Fruit fly (Drosophila melanogaster): ENCODE results near the gene ND-51.

Gene ND-51

DNA sequence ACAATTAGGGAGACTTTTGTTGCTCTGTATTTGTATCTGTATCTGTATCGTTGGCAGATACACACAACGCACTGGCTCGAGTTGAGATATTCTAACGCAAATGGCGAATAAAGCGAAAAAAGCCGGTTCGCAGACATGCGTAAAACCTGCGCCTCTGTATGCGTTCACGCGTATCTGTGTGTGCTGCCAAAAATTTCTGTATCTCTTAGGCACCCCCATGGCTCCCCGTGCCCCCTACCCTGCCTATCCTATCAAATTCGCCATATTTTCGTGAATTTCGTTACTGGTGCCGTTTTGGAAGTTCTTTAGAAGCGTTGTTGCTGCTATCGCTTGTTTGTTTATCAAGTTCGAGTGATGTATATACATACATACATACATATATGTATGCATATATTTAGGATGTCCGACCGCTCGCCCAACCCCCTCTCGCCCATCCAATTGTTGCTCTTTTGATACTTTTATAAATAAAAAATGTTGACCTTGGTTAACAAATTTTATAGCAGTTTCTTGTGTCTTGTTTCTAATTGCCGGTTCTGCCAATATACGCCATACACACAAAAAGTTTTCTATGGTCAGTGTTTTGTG lies 23.3 kb upstream of the ND-51 start:
- no peak for TF ChIP-seq Dp (GFP tag; optimal IDR thresholded peaks at IDR 0.05)
- no peak for TF ChIP-seq odd (GFP tag; optimal IDR thresholded peaks at IDR 0.05)
- TF ChIP-seq cg (GFP tag; optimal IDR thresholded peaks at IDR 0.05): peak; percentile 27
- no peak for TF ChIP-seq CG10462 (GFP tag; optimal IDR thresholded peaks at IDR 0.05)
- no peak for TF ChIP-seq luna (GFP tag; optimal IDR thresholded peaks at IDR 0.05)
- TF ChIP-seq Rfx (GFP tag; IDR thresholded peaks at IDR 0.05): peak; percentile 36; the same call in 1 of the 2 replicates
- TF ChIP-seq tx (GFP tag; optimal IDR thresholded peaks at IDR 0.05): no peak
- TF ChIP-seq ems (GFP tag; optimal IDR thresholded peaks at IDR 0.05): no peak
- TF ChIP-seq CG9932 (GFP tag; IDR thresholded peaks at IDR 0.05): peak; percentile 59; the same call in 1 of the 2 replicates
- no peak for TF ChIP-seq Ssrp (tag; optimal IDR thresholded peaks at IDR 0.05)
- TF ChIP-seq CHES-1-like (GFP tag; optimal IDR thresholded peaks at IDR 0.05): no peak
- TF ChIP-seq eve (GFP tag; optimal IDR thresholded peaks at IDR 0.05): no peak
- TF ChIP-seq CG17612 (GFP tag; IDR thresholded peaks at IDR 0.05): no peak
- peak; percentile 21 for TF ChIP-seq CG15514 (GFP tag; optimal IDR thresholded peaks at IDR 0.05)
- no peak for TF ChIP-seq fu2 (GFP tag; optimal IDR thresholded peaks at IDR 0.05)
- TF ChIP-seq gro (GFP tag; optimal IDR thresholded peaks at IDR 0.05): no peak
- TF ChIP-seq Jarid2 (GFP tag; optimal IDR thresholded peaks at IDR 0.05): no peak
- TF ChIP-seq cas (GFP tag; IDR thresholded peaks at IDR 0.05): 0 out of 2 replicates have a peak, but pooled peaks have one; percentile 9
- no peak for TF ChIP-seq CG8359 (GFP tag; optimal IDR thresholded peaks at IDR 0.05; ENCODE audit: borderline replicate concordance)
- peak; percentile 42; the same call in 1 of the 2 replicates for TF ChIP-seq CG13287 (GFP tag; IDR thresholded peaks at IDR 0.05; ENCODE audit: partially characterized antibody)
- TF ChIP-seq Dbx (GFP tag; IDR thresholded peaks at IDR 0.05): peak; percentile 50; the same call in 2 of the 3 replicates
- TF ChIP-seq Hmx (GFP tag; optimal IDR thresholded peaks at IDR 0.05): no peak
- no peak for TF ChIP-seq CG2199 (GFP tag; IDR thresholded peaks at IDR 0.05)
- peak; percentile 58 for TF ChIP-seq scrt (GFP tag; optimal IDR thresholded peaks at IDR 0.05)
- peak; percentile 80 for TF ChIP-seq crol (GFP tag; IDR thresholded peaks at IDR 0.05)
- TF ChIP-seq nom (GFP tag; optimal IDR thresholded peaks at IDR 0.05): no peak
- TF ChIP-seq pb (GFP tag; optimal IDR thresholded peaks at IDR 0.05): no peak
- no peak for TF ChIP-seq sna (GFP tag; IDR thresholded peaks at IDR 0.05; ENCODE audit: partially characterized antibody)
- no peak for TF ChIP-seq gce (GFP tag; IDR thresholded peaks at IDR 0.05)
- TF ChIP-seq Sry-δ (GFP tag; optimal IDR thresholded peaks at IDR 0.05): no peak
- peak; percentile 42 for TF ChIP-seq exex (tag; optimal IDR thresholded peaks at IDR 0.05)
- TF ChIP-seq HHEX (GFP tag; optimal IDR thresholded peaks at IDR 0.05): no peak
- TF ChIP-seq zen2 (GFP tag; IDR thresholded peaks at IDR 0.05; ENCODE audit: partially characterized antibody): no peak
- TF ChIP-seq Adf1 (GFP tag; IDR thresholded peaks at IDR 0.05): peak; percentile 85
- no peak for TF ChIP-seq dan (GFP tag; IDR thresholded peaks at IDR 0.05)
- no peak for TF ChIP-seq CG4328 (GFP tag; optimal IDR thresholded peaks at IDR 0.05)
- no peak for TF ChIP-seq CG1647 (GFP tag; optimal IDR thresholded peaks at IDR 0.05)
- no peak for TF ChIP-seq da (GFP tag; optimal IDR thresholded peaks at IDR 0.05)
- TF ChIP-seq so (GFP tag; IDR thresholded peaks at IDR 0.05): 0 out of 3 replicates have a peak, but pooled peaks have one; percentile 33
- TF ChIP-seq CG13123 (GFP tag; optimal IDR thresholded peaks at IDR 0.05): no peak
- no peak for TF ChIP-seq CTCF (GFP tag; optimal IDR thresholded peaks at IDR 0.05)
- TF ChIP-seq wdn (GFP tag; IDR thresholded peaks at IDR 0.05): no peak
- TF ChIP-seq abd-A (tag; optimal IDR thresholded peaks at IDR 0.05): peak; percentile 93
- peak; percentile 50 for TF ChIP-seq CG18599 (GFP tag; optimal IDR thresholded peaks at IDR 0.05)
- TF ChIP-seq slp2 (GFP tag; optimal IDR thresholded peaks at IDR 0.05): no peak
- TF ChIP-seq pan (optimal IDR thresholded peaks at IDR 0.05): no peak
- TF ChIP-seq pan (GFP tag; optimal IDR thresholded peaks at IDR 0.05 in 1 of 2, IDR thresholded peaks at IDR 0.05 in 1 of 2): no peak
- TF ChIP-seq CG11093 (GFP tag; IDR thresholded peaks at IDR 0.05): no peak
- no peak for TF ChIP-seq CG10654 (GFP tag; optimal IDR thresholded peaks at IDR 0.05)
- TF ChIP-seq rib (GFP tag; IDR thresholded peaks at IDR 0.05): peak; percentile 98
- no peak for TF ChIP-seq hbn (GFP tag; IDR thresholded peaks at IDR 0.05; ENCODE audit: partially characterized antibody)
